Fruit fly (Drosophila melanogaster) whole organism, prepupa: ENCODE results near the gene CG2202.

Experiments used
- Blimp-1 ChIP-seq: fragments of 200-800 bp; sonication (Bioruptor generic); optimal IDR thresholded peaks from 3 replicates; lab custom pipeline; 2017; ENCODE audit warnings: missing biosample characterization, missing genetic modification characterization, mild to moderate bottlenecking, moderate library complexity, missing genetic modification reagents
- CG10631 ChIP-seq: fragments of 200-800 bp; sonication (Bioruptor generic); optimal IDR thresholded peaks from 2 replicates; lab custom pipeline; 2016; ENCODE audit warnings: missing biosample characterization, missing genetic modification characterization
- CG10669 ChIP-seq: fragments of 200-800 bp; sonication (Bioruptor generic); optimal IDR thresholded peaks from 3 replicates; lab custom pipeline; 2018; ENCODE audit warnings: missing biosample characterization, mild to moderate bottlenecking, missing genetic modification characterization, moderate library complexity
- CG11294 ChIP-seq: fragments of 200-800 bp; sonication (Bioruptor generic); IDR thresholded peaks from 2 replicates; pipeline ENCODE4 v1.3.6; 2022; ENCODE audit warnings: missing biosample characterization, missing genetic modification characterization
- CG11902 ChIP-seq: fragments of 200-800 bp; sonication (Bioruptor generic); optimal IDR thresholded peaks from 3 replicates; lab custom pipeline; 2016; ENCODE audit warnings: missing biosample characterization, missing genetic modification characterization
- CG15336 ChIP-seq: fragments of 200-800 bp; sonication (Bioruptor generic); IDR thresholded peaks from 2 replicates; pipeline ENCODE4 v1.3.6; 2022; ENCODE audit warnings: missing biosample characterization, missing genetic modification characterization
- CG1621 ChIP-seq: fragments of 200-800 bp; sonication (Bioruptor generic); optimal IDR thresholded peaks from 3 replicates; lab custom pipeline; 2018; ENCODE audit warnings: missing biosample characterization, mild to moderate bottlenecking, missing genetic modification characterization
- CG16779 ChIP-seq: fragments of 200-800 bp; sonication (Bioruptor generic); optimal IDR thresholded peaks from 3 replicates; lab custom pipeline; 2017; ENCODE audit warnings: missing biosample characterization, mild to moderate bottlenecking, missing genetic modification characterization
- CG3032 ChIP-seq: fragments of 200-800 bp; optimal IDR thresholded peaks from 2 replicates; lab custom pipeline; 2019; ENCODE audit warnings: missing biosample characterization, mild to moderate bottlenecking, missing genetic modification characterization, moderate library complexity
- CG31627 ChIP-seq: fragments of 200-800 bp; sonication (Bioruptor generic); optimal IDR thresholded peaks from 3 replicates; lab custom pipeline; 2016; ENCODE audit warnings: missing biosample characterization, missing genetic modification characterization
- CG32006 ChIP-seq: fragments of 200-800 bp; sonication (Bioruptor generic); optimal IDR thresholded peaks from 3 replicates; lab custom pipeline; 2017; ENCODE audit warnings: missing biosample characterization, mild to moderate bottlenecking, missing genetic modification characterization
- CG34406 ChIP-seq: fragments of 200-800 bp; sonication (Bioruptor generic); optimal IDR thresholded peaks from 3 replicates; lab custom pipeline; 2016; ENCODE audit warnings: missing biosample characterization, missing genetic modification characterization
- CG6163 ChIP-seq: fragments of 200-800 bp; sonication (Bioruptor generic); IDR thresholded peaks from 3 replicates; pipeline ENCODE4 v1.3.6; 2022; ENCODE audit warnings: missing biosample characterization, missing genetic modification characterization
- CG6276 ChIP-seq: fragments of 200-800 bp; sonication (Bioruptor generic); optimal IDR thresholded peaks from 2 replicates; lab custom pipeline; 2017; ENCODE audit warnings: missing biosample characterization, mild to moderate bottlenecking, missing genetic modification characterization
- CG6792 ChIP-seq: fragments of 200-800 bp; sonication (Bioruptor generic); optimal IDR thresholded peaks from 3 replicates; lab custom pipeline; 2016; ENCODE audit warnings: missing biosample characterization, missing genetic modification characterization
- CG6808 ChIP-seq: fragments of 200-800 bp; sonication (Bioruptor generic); optimal IDR thresholded peaks from 3 replicates; lab custom pipeline; 2017; ENCODE audit warnings: missing biosample characterization, missing genetic modification characterization, mild to moderate bottlenecking, moderate library complexity, missing genetic modification reagents
- CG6854 ChIP-seq: fragments of 200-800 bp; sonication (Bioruptor generic); optimal IDR thresholded peaks from 2 replicates; lab custom pipeline; 2017; ENCODE audit warnings: missing biosample characterization, mild to moderate bottlenecking, missing genetic modification characterization
- CG7368 ChIP-seq: fragments of 200-800 bp; sonication (Bioruptor generic); optimal IDR thresholded peaks from 3 replicates; lab custom pipeline; 2016; ENCODE audit warnings: missing biosample characterization, missing genetic modification characterization
- CG8119 ChIP-seq: fragments of 200-800 bp; sonication (Bioruptor generic); IDR thresholded peaks from 3 replicates; pipeline ENCODE4 v1.3.6; 2022; ENCODE audit warnings: missing biosample characterization, missing genetic modification characterization
- CG8632 ChIP-seq: fragments of 200-800 bp; sonication (Bioruptor generic); optimal IDR thresholded peaks from 3 replicates; lab custom pipeline; 2016; ENCODE audit warnings: missing biosample characterization, missing genetic modification characterization
- CG9139 ChIP-seq: fragments of 200-800 bp; sonication (Bioruptor generic); optimal IDR thresholded peaks from 3 replicates; lab custom pipeline; 2017; ENCODE audit warnings: missing biosample characterization, mild to moderate bottlenecking, missing genetic modification characterization
- Eip75B ChIP-seq: fragments of 200-800 bp; sonication (Bioruptor generic); optimal IDR thresholded peaks from 3 replicates; lab custom pipeline; 2016; ENCODE audit warnings: missing biosample characterization, missing genetic modification characterization
- Eip78C ChIP-seq: fragments of 200-800 bp; sonication (Bioruptor generic); peaks from one replicate; lab custom pipeline; 2016; ENCODE audit warnings: missing biosample characterization, missing genetic modification characterization
- Eip93F ChIP-seq: fragments of 200-800 bp; sonication (Bioruptor generic); optimal IDR thresholded peaks from 2 replicates; lab custom pipeline; 2016; ENCODE audit warnings: missing biosample characterization, mild to moderate bottlenecking, missing genetic modification characterization
- Gug ChIP-seq: fragments of 200-800 bp; sonication (Bioruptor generic); IDR thresholded peaks from 2 replicates; pipeline ENCODE4 v1.3.6; 2022; ENCODE audit warnings: missing biosample characterization, missing genetic modification characterization
- Hr38 ChIP-seq: sonication (Bioruptor generic); optimal IDR thresholded peaks from 2 replicates; lab custom pipeline; 2016; ENCODE audit warnings: missing biosample characterization, missing genetic modification characterization
- Hr39 ChIP-seq: fragments of 200-800 bp; sonication (Bioruptor generic); optimal IDR thresholded peaks from 2 replicates; lab custom pipeline; 2016; ENCODE audit warnings: missing biosample characterization, missing genetic modification characterization
- Hr4 ChIP-seq: fragments of 200-800 bp; sonication (Bioruptor generic); optimal IDR thresholded peaks from 3 replicates; lab custom pipeline; 2016; ENCODE audit warnings: missing biosample characterization, missing genetic modification characterization
- Lpt ChIP-seq: fragments of 200-800 bp; sonication (Bioruptor generic); optimal IDR thresholded peaks from 3 replicates; lab custom pipeline; 2016; ENCODE audit warnings: missing biosample characterization, missing genetic modification characterization
- Met ChIP-seq: fragments of 200-800 bp; sonication (Bioruptor generic); optimal IDR thresholded peaks from 3 replicates; lab custom pipeline; 2016; ENCODE audit warnings: missing biosample characterization, missing genetic modification characterization
- OdsH ChIP-seq: fragments of 200-800 bp; sonication (Bioruptor generic); optimal IDR thresholded peaks from 3 replicates; lab custom pipeline; 2016; ENCODE audit warnings: missing biosample characterization, missing genetic modification characterization
- Sox14 ChIP-seq: fragments of 200-800 bp; sonication (Bioruptor generic); optimal IDR thresholded peaks from 3 replicates; lab custom pipeline; 2016; ENCODE audit warnings: missing biosample characterization, missing genetic modification characterization
- Sox15 ChIP-seq: fragments of 200-800 bp; sonication (Bioruptor generic); optimal IDR thresholded peaks from 3 replicates; lab custom pipeline; 2016; ENCODE audit warnings: missing biosample characterization, missing genetic modification characterization
- achi ChIP-seq: fragments of 200-800 bp; sonication (Bioruptor generic); optimal IDR thresholded peaks from 3 replicates; lab custom pipeline; 2016; ENCODE audit warnings: missing biosample characterization, missing genetic modification characterization
- acj6 ChIP-seq: fragments of 200-800 bp; sonication (Bioruptor generic); optimal IDR thresholded peaks from 3 replicates; lab custom pipeline; 2016; ENCODE audit warnings: missing biosample characterization, missing genetic modification characterization
- cyc ChIP-seq: fragments of 200-800 bp; sonication (Bioruptor generic); optimal IDR thresholded peaks from 3 replicates; lab custom pipeline; 2016; ENCODE audit warnings: missing biosample characterization, missing genetic modification characterization
- dac ChIP-seq: fragments of 200-800 bp; sonication (Bioruptor generic); optimal IDR thresholded peaks from 2 replicates; lab custom pipeline; 2017; ENCODE audit warnings: missing biosample characterization, mild to moderate bottlenecking, missing genetic modification characterization
- dsx ChIP-seq: fragments of 200-800 bp; optimal IDR thresholded peaks from 3 replicates; lab custom pipeline; 2019; ENCODE audit warnings: missing biosample characterization, mild to moderate bottlenecking, missing genetic modification characterization, moderate library complexity; ENCODE audit not compliant: poor library complexity, severe bottlenecking
- eg ChIP-seq: fragments of 200-800 bp; sonication (Bioruptor generic); IDR thresholded peaks from 3 replicates; pipeline ENCODE4 v1.3.6; 2022; ENCODE audit warnings: missing biosample characterization, missing genetic modification characterization
- esn ChIP-seq: fragments of 200-800 bp; sonication (Bioruptor generic); optimal IDR thresholded peaks from 2 replicates; lab custom pipeline; 2016; ENCODE audit warnings: missing biosample characterization, mild to moderate bottlenecking, missing genetic modification characterization, moderate library complexity
- fd85E ChIP-seq: fragments of 200-800 bp; sonication (Bioruptor generic); optimal IDR thresholded peaks from 3 replicates; lab custom pipeline; 2016; ENCODE audit warnings: missing biosample characterization, missing genetic modification characterization
- fkh ChIP-seq: fragments of 200-800 bp; sonication (Bioruptor generic); optimal IDR thresholded peaks from 3 replicates; lab custom pipeline; 2017; ENCODE audit warnings: missing biosample characterization, mild to moderate bottlenecking, missing genetic modification characterization, moderate library complexity
- lz ChIP-seq: fragments of 200-800 bp; sonication (Bioruptor generic); optimal IDR thresholded peaks from 3 replicates; lab custom pipeline; 2016; ENCODE audit warnings: missing biosample characterization, missing genetic modification characterization
- net ChIP-seq: fragments of 200-800 bp; sonication (Bioruptor generic); optimal IDR thresholded peaks from 3 replicates; lab custom pipeline; 2016; ENCODE audit warnings: missing biosample characterization, missing genetic modification characterization
- salr ChIP-seq, 2 experiments: fragments of 200-800 bp; sonication (Bioruptor generic); optimal IDR thresholded peaks; 3 replicates each; lab custom pipeline; 2016 to 2018; ENCODE audit warnings: missing biosample characterization in 2 of 2, missing genetic modification characterization in 2 of 2, mild to moderate bottlenecking in 1 of 2
- spab ChIP-seq: fragments of 200-800 bp; sonication (Bioruptor generic); optimal IDR thresholded peaks from 2 replicates; lab custom pipeline; 2017; ENCODE audit warnings: missing biosample characterization, mild to moderate bottlenecking, missing genetic modification characterization, missing genetic modification reagents
- ss ChIP-seq, 2 experiments: fragments of 200-800 bp; sonication (Bioruptor generic); optimal IDR thresholded peaks; 2 replicates in 1 of 2; 3 replicates in 1 of 2; lab custom pipeline; 2017 to 2018; ENCODE audit warnings: mild to moderate bottlenecking in 2 of 2, missing biosample characterization in 2 of 2, missing genetic modification characterization in 2 of 2, moderate library complexity in 1 of 2
- svp ChIP-seq: fragments of 200-800 bp; sonication (Bioruptor generic); peaks from one replicate; lab custom pipeline; 2016; ENCODE audit warnings: missing biosample characterization, missing genetic modification characterization
- topi ChIP-seq: fragments of 200-800 bp; sonication (Bioruptor generic); optimal IDR thresholded peaks from 3 replicates; lab custom pipeline; 2016; ENCODE audit warnings: missing biosample characterization, missing genetic modification characterization

Gene CG2202

dm6 chrX:10804042-10804441, 44.5 kb upstream of the CG2202 start (continued):
- TF ChIP-seq Sox14 (peak; percentile 15), CG31627 (peak; percentile 27), lz (GFP tag; lab: Kevin White, UChicago) (peak; percentile 2), svp (GFP tag; lab: Kevin White, UChicago) (peak; percentile 65), Eip78C (GFP tag; lab: Kevin White, UChicago) (peak; percentile 51), CG6163 (GFP tag; lab: Robert Waterston, UW) (peak; percentile 64; the same call in 2 of the 3 replicates)

DNA sequence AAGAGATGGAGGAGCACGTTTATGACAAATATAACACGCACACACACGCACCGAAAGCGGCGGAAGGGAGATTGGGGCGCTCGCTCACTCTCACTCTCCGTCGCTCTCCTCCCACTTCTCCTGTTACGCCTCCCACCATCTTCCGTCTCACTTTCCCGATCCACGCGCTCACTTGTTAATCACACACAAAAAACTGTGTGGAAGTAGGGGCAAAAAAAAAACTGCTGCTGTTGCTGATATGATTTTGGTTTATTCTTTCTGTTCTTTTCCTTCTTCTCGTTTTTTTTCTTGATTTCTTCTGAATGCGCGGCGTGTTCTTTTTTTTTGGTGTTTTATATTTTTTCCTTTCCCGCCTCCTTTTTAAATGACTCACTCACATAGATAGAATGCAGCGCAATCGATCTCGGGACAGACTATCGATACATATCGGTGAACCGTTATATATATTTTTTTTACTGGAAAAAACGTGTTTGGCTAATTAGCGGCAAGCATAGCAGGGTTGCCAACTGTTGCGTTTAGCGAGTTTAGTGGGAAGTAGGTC, 42.8 kb upstream of the CG2202 start:
- TF ChIP-seq dac = peak; percentile 11
- TF ChIP-seq topi = peak; percentile 46
- TF ChIP-seq CG11294 = peak; percentile 37; the same call in 1 of the 2 replicates
- TF ChIP-seq CG6792 (GFP tag; lab: Kevin White, UChicago) = peak; percentile 48
- TF ChIP-seq Hr39 (GFP tag; lab: Kevin White, UChicago) = no peak
- no peak for TF ChIP-seq cyc (GFP tag; lab: Kevin White, UChicago)
- TF ChIP-seq Lpt = peak; percentile 25
- peak; percentile 11 for TF ChIP-seq CG10631 (GFP tag; lab: Kevin White, UChicago)
- peak; percentile 70 for TF ChIP-seq CG34406 (GFP tag; lab: Kevin White, UChicago)
- peak; percentile 94 for TF ChIP-seq ss (GFP tag; optimal IDR thresholded peaks at IDR 0.05; lab: Kevin White, UChicago)
- peak; percentile 70 for TF ChIP-seq net (GFP tag; lab: Kevin White, UChicago)
- peak; percentile 38 for TF ChIP-seq achi (GFP tag; lab: Kevin White, UChicago)
- TF ChIP-seq Eip75B = peak; percentile 39
- peak; percentile 42 for TF ChIP-seq esn (GFP tag; lab: Kevin White, UChicago)
- TF ChIP-seq Sox15 (GFP tag; lab: Kevin White, UChicago) = no peak
- TF ChIP-seq CG8119 (GFP tag; lab: Robert Waterston, UW) = peak; percentile 72
- peak; percentile 27 for TF ChIP-seq OdsH (GFP tag; lab: Kevin White, UChicago)
- TF ChIP-seq spab (GFP tag; lab: Kevin White, UChicago) = peak; percentile 83
- TF ChIP-seq Met (GFP tag; lab: Kevin White, UChicago) = peak; percentile 70
- peak; percentile 95 for TF ChIP-seq Blimp-1
- peak; percentile 17 for TF ChIP-seq Hr4 (GFP tag; lab: Kevin White, UChicago)
- no peak for TF ChIP-seq CG11902 (GFP tag; lab: Kevin White, UChicago)
- TF ChIP-seq CG7368 (GFP tag; lab: Kevin White, UChicago) = peak; percentile 52
- peak; percentile 39 for TF ChIP-seq fkh (GFP tag; lab: Kevin White, UChicago)
- TF ChIP-seq Hr38 (GFP tag; lab: Kevin White, UChicago) = no peak
- TF ChIP-seq CG10669 (GFP tag; lab: Kevin White, UChicago) = peak; percentile 76
- peak; percentile 84 for TF ChIP-seq CG6854 (GFP tag; lab: Kevin White, UChicago)
- peak; percentile 59 for TF ChIP-seq Gug
- TF ChIP-seq Sox14 = peak; percentile 26
- TF ChIP-seq Eip78C (GFP tag; lab: Kevin White, UChicago) = peak; percentile 79
- peak; percentile 45 for TF ChIP-seq CG32006 (GFP tag; lab: Kevin White, UChicago)
- peak; percentile 83 for TF ChIP-seq CG16779 (tag; lab: Kevin White, UChicago)
- TF ChIP-seq acj6 = peak; percentile 2
- TF ChIP-seq CG8632 (GFP tag; lab: Kevin White, UChicago) = peak; percentile 62
- peak; percentile 85 for TF ChIP-seq CG1621
- TF ChIP-seq CG3032 (tag; lab: Kevin White, UChicago) = peak; percentile 66
- TF ChIP-seq CG6276 (GFP tag; lab: Kevin White, UChicago) = peak; percentile 76
- peak; percentile 11 to 19 for TF ChIP-seq salr (GFP tag; optimal IDR thresholded peaks at IDR 0.05; lab: Kevin White, UChicago)
- TF ChIP-seq fd85E = no peak
- TF ChIP-seq eg (GFP tag; lab: Robert Waterston, UW) = peak; percentile 85
- peak; percentile 75 for TF ChIP-seq dsx (GFP tag; lab: Kevin White, UChicago)
- peak; percentile 93 for TF ChIP-seq CG9139
- no peak for TF ChIP-seq Eip93F (GFP tag; lab: Kevin White, UChicago)
- peak; percentile 50 for TF ChIP-seq CG15336
- TF ChIP-seq CG6808 = peak; percentile 90
- no peak for TF ChIP-seq CG31627
